Worm (Caenorhabditis elegans) whole organism, young adult: ENCODE results near the gene frpr-10.

Source experiments
- F37B4.10 ChIP-seq: fragments of 200-800 bp; sonication (Bioruptor generic); IDR thresholded peaks from 2 replicates; pipeline ENCODE4 v1.3.6; 2022; ENCODE audit warnings: missing genetic modification characterization, missing compliant biosample characterization
- ZK185.1 ChIP-seq: sonication (generic microtip); optimal IDR thresholded peaks from 2 replicates; lab custom pipeline; 2016; ENCODE audit warnings: mild to moderate bottlenecking, missing genetic modification characterization, missing compliant biosample characterization; ENCODE audit not compliant: poor library complexity, severe bottlenecking
- dpl-1 ChIP-seq: fragments of 150-350 bp; optimal IDR thresholded peaks from 2 replicates; lab custom pipeline; 2014; ENCODE audit warnings: missing biosample characterization, missing genetic modification reagents, missing genetic modification characterization
- him-1 ChIP-seq: sonication (generic microtip); optimal IDR thresholded peaks from 2 replicates; lab custom pipeline; 2016; ENCODE audit warnings: missing genotype, missing genetic modification reagents, missing genetic modification characterization, missing compliant biosample characterization
- hlh-26 ChIP-seq: fragments of 200-800 bp; sonication (Bioruptor generic); conservative IDR thresholded peaks from 2 replicates; pipeline ENCODE4 v1.3.6; 2022; ENCODE audit warnings: missing genetic modification reagents, missing genetic modification characterization, missing compliant biosample characterization
- nfya-1 ChIP-seq: sonication (generic microtip); optimal IDR thresholded peaks from 2 replicates; lab custom pipeline; 2017; ENCODE audit warnings: antibody characterized with exemption, missing compliant biosample characterization, missing genetic modification characterization, borderline replicate concordance; ENCODE audit not compliant: insufficient read depth
- nhr-27 ChIP-seq: fragments of 200-800 bp; sonication (Bioruptor generic); optimal IDR thresholded peaks from 2 replicates; lab custom pipeline; 2018; ENCODE audit warnings: mild to moderate bottlenecking, missing genetic modification characterization, moderate library complexity, missing compliant biosample characterization

- no peak for TF ChIP-seq him-1 (tag; lab: Kevin White, UChicago)
- no peak for TF ChIP-seq dpl-1 (GFP tag; lab: Kevin White, UChicago)
- TF ChIP-seq ZK185.1 (tag; lab: Kevin White, UChicago) = no peak
- no peak for TF ChIP-seq nhr-27
- TF ChIP-seq F37B4.10 = no peak
- TF ChIP-seq nfya-1 (tag; lab: Kevin White, UChicago) = no peak
- TF ChIP-seq hlh-26 (GFP tag; lab: Robert Waterston, UW) = no peak
Observed at ce11 chrIV:7977452-7977940, 19.9 kb downstream of the frpr-10 start, which contains the start of gene ora-1.
